Fruit fly (Drosophila melanogaster): ENCODE measurements around the gene CG8379.

CG8379 gene

dm6 chr3R:8860126-8861059 lies 36.2 kb downstream of the CG8379 start:
- no peak for TF ChIP-seq noc (tag; optimal IDR thresholded peaks at IDR 0.05)

- TF ChIP-seq noc (tag; optimal IDR thresholded peaks at IDR 0.05): no peak
These were observed 37.5 kb downstream of the CG8379 start for dm6 chr3R:8861671-8862070.

dm6 chr3R:8862208-8862607 lies 38.0 kb downstream of the CG8379 start:
- TF ChIP-seq noc (tag; optimal IDR thresholded peaks at IDR 0.05): no peak

dm6 chr3R:8862662-8863082 lies 38.5 kb downstream of the CG8379 start:
- TF ChIP-seq noc (tag; optimal IDR thresholded peaks at IDR 0.05): no peak

dm6 chr3R:8863094-8863865 lies 39.1 kb downstream of the CG8379 start:
- no peak for TF ChIP-seq noc (tag; optimal IDR thresholded peaks at IDR 0.05)

- no peak for TF ChIP-seq noc (tag; optimal IDR thresholded peaks at IDR 0.05)
These were observed 40.8 kb downstream of the CG8379 start for dm6 chr3R:8865031-8865430.

dm6 chr3R:8867325-8868104 lies 43.3 kb downstream of the CG8379 start:
- TF ChIP-seq noc (tag; optimal IDR thresholded peaks at IDR 0.05): peak; percentile 35

dm6 chr3R:8875754-8876153 lies 51.5 kb downstream of the CG8379 start:
- TF ChIP-seq noc (tag; optimal IDR thresholded peaks at IDR 0.05): no peak
